Worm (Caenorhabditis elegans) whole organism, L1 larva: ENCODE measurements around the gene clec-160.

Source experiments
- C04F5.9 ChIP-seq: sonication (generic microtip); optimal IDR thresholded peaks from 2 replicates; lab custom pipeline; 2016; ENCODE audit warnings: missing genetic modification characterization, missing compliant biosample characterization
- C16A3.4 ChIP-seq: fragments of 150-350 bp; optimal IDR thresholded peaks from 2 replicates; lab custom pipeline; 2014; ENCODE audit warnings: missing biosample characterization, missing genetic modification characterization
- C34B4.2 ChIP-seq: sonication (generic microtip); optimal IDR thresholded peaks from 2 replicates; lab custom pipeline; 2017; ENCODE audit warnings: mild to moderate bottlenecking, missing genetic modification characterization, missing compliant biosample characterization
- Y116A8C.19 ChIP-seq: sonication (generic microtip); optimal IDR thresholded peaks from 2 replicates; lab custom pipeline; 2016; ENCODE audit warnings: missing compliant biosample characterization, missing genetic modification characterization, borderline replicate concordance
- aly-2 ChIP-seq: fragments of 150-350 bp; optimal IDR thresholded peaks from 2 replicates; lab custom pipeline; 2014; ENCODE audit warnings: missing biosample characterization, missing genetic modification characterization
- ceh-63 ChIP-seq: fragments of 200-800 bp; sonication (Bioruptor generic); optimal IDR thresholded peaks from 2 replicates; lab custom pipeline; 2018; ENCODE audit warnings: mild to moderate bottlenecking, missing genetic modification characterization, missing compliant biosample characterization
- ceh-82 ChIP-seq, 3 experiments: fragments of 150-350 bp in 1 of 3; sonication (generic microtip) in 2 of 3; optimal IDR thresholded peaks; 2 replicates each; lab custom pipeline; 2014 to 2017; ENCODE audit warnings: missing biosample characterization in 3 of 3, missing genetic modification characterization in 3 of 3
- ceh-88 ChIP-seq: fragments of 200-800 bp; sonication (Bioruptor generic); IDR thresholded peaks from 2 replicates; pipeline ENCODE4 v1.3.6; 2022; ENCODE audit warnings: missing genetic modification characterization, missing compliant biosample characterization
- ces-1 ChIP-seq: fragments of 150-350 bp; optimal IDR thresholded peaks from 2 replicates; lab custom pipeline; 2014; ENCODE audit warnings: missing biosample characterization, missing genetic modification reagents, missing genetic modification characterization
- dpl-1 ChIP-seq, 3 experiments: fragments of 150-350 bp in 2 of 3; sonication (generic microtip) in 1 of 3; optimal IDR thresholded peaks; 2 replicates each; lab custom pipeline; 2014 to 2017; ENCODE audit warnings: missing biosample characterization in 3 of 3, missing genetic modification characterization in 3 of 3, missing genetic modification reagents in 3 of 3
- dsc-1 ChIP-seq: sonication (generic microtip); optimal IDR thresholded peaks from 2 replicates; lab custom pipeline; 2016; ENCODE audit warnings: mild to moderate bottlenecking, missing genetic modification characterization, missing compliant biosample characterization
- efl-3 ChIP-seq: fragments of 200-800 bp; sonication (Bioruptor generic); optimal IDR thresholded peaks from 2 replicates; lab custom pipeline; 2018; ENCODE audit warnings: mild to moderate bottlenecking, missing genetic modification characterization, missing compliant biosample characterization
- egl-13 ChIP-seq: sonication (generic microtip); optimal IDR thresholded peaks from 2 replicates; lab custom pipeline; 2016; ENCODE audit warnings: missing genotype, missing genetic modification reagents, missing genetic modification characterization, missing compliant biosample characterization
- elt-3 ChIP-seq, 6 experiments: fragments of 150-350 bp in 1 of 6; sonication (generic microtip); optimal IDR thresholded peaks; 2 replicates each; lab custom pipeline; 2017 to 2018; ENCODE audit warnings: missing biosample characterization in 6 of 6, missing genetic modification characterization in 6 of 6, inconsistent platforms in 1 of 6
- fkh-10 ChIP-seq: sonication (generic microtip); optimal IDR thresholded peaks from 2 replicates; lab custom pipeline; 2017; ENCODE audit warnings: missing biosample characterization, missing genetic modification reagents, missing genetic modification characterization
- fkh-4 ChIP-seq: sonication (generic microtip); optimal IDR thresholded peaks from 2 replicates; lab custom pipeline; 2016; ENCODE audit warnings: missing compliant biosample characterization, missing genetic modification characterization, borderline replicate concordance
- fkh-8 ChIP-seq: sonication (generic microtip); optimal IDR thresholded peaks from 2 replicates; lab custom pipeline; 2016; ENCODE audit warnings: mild to moderate bottlenecking, missing genetic modification characterization, missing compliant biosample characterization
- grh-1 ChIP-seq: fragments of 200-800 bp; sonication (Bioruptor generic); IDR thresholded peaks from 2 replicates; pipeline ENCODE4 v1.3.6; 2022; ENCODE audit warnings: missing genetic modification reagents, missing genetic modification characterization, missing compliant biosample characterization
- hlh-4 ChIP-seq: sonication (generic microtip); optimal IDR thresholded peaks from 2 replicates; lab custom pipeline; 2016; ENCODE audit warnings: mild to moderate bottlenecking, missing genetic modification characterization, missing compliant biosample characterization
- irx-1 ChIP-seq: sonication (generic microtip); optimal IDR thresholded peaks from 2 replicates; lab custom pipeline; 2016; ENCODE audit warnings: missing genetic modification characterization, missing compliant biosample characterization
- isw-1 ChIP-seq: fragments of 200-800 bp; sonication (Bioruptor generic); IDR thresholded peaks from 2 replicates; pipeline ENCODE4 v1.3.6; 2022; ENCODE audit warnings: missing genetic modification characterization, missing compliant biosample characterization
- jun-1 ChIP-seq: fragments of 150-350 bp; optimal IDR thresholded peaks from 2 replicates; lab custom pipeline; 2014; ENCODE audit warnings: missing biosample characterization, missing genetic modification reagents, missing genetic modification characterization
- lin-14 ChIP-seq: fragments of 200-800 bp; sonication (Bioruptor generic); optimal IDR thresholded peaks from 2 replicates; lab custom pipeline; 2018; ENCODE audit warnings: mild to moderate bottlenecking, missing genetic modification characterization, moderate library complexity, missing compliant biosample characterization
- lin-15B ChIP-seq: fragments of 150-350 bp; sonication (generic microtip); optimal IDR thresholded peaks from 3 replicates; lab custom pipeline; 2014; ENCODE audit warnings: missing biosample characterization, missing genetic modification characterization
- lin-35 ChIP-seq, 2 experiments: fragments of 150-350 bp; optimal IDR thresholded peaks; 2 replicates each; lab custom pipeline; 2014; ENCODE audit warnings: missing biosample characterization in 2 of 2, missing genetic modification characterization in 2 of 2, missing genetic modification reagents in 2 of 2
- lir-3 ChIP-seq: sonication (generic microtip); optimal IDR thresholded peaks from 2 replicates; lab custom pipeline; 2016; ENCODE audit warnings: mild to moderate bottlenecking, missing genetic modification characterization, moderate library complexity, missing compliant biosample characterization; ENCODE audit not compliant: poor library complexity
- lsy-2 ChIP-seq, 2 experiments: fragments of 150-350 bp; optimal IDR thresholded peaks; 2 replicates each; lab custom pipeline; 2014; ENCODE audit warnings: missing biosample characterization in 2 of 2, missing genetic modification characterization in 2 of 2
- mdl-1 ChIP-seq, 2 experiments: fragments of 150-350 bp; optimal IDR thresholded peaks; 2 replicates each; lab custom pipeline; 2014 to 2017; ENCODE audit warnings: missing biosample characterization in 2 of 2, missing genetic modification characterization in 2 of 2, inconsistent platforms in 1 of 2
- mep-1 ChIP-seq: fragments of 150-350 bp; optimal IDR thresholded peaks from 2 replicates; lab custom pipeline; 2014; ENCODE audit warnings: missing biosample characterization, missing genetic modification characterization
- nhr-11 ChIP-seq: fragments of 150-350 bp; optimal IDR thresholded peaks from 2 replicates; lab custom pipeline; 2014; ENCODE audit warnings: missing biosample characterization, missing genetic modification characterization
- nhr-237 ChIP-seq: fragments of 150-350 bp; optimal IDR thresholded peaks from 2 replicates; lab custom pipeline; 2014; ENCODE audit warnings: missing biosample characterization, missing genetic modification characterization
- nhr-77 ChIP-seq: fragments of 150-350 bp; optimal IDR thresholded peaks from 2 replicates; lab custom pipeline; 2014; ENCODE audit warnings: missing biosample characterization, missing genetic modification characterization
- nhr-90 ChIP-seq: sonication (generic microtip); optimal IDR thresholded peaks from 2 replicates; lab custom pipeline; 2016; ENCODE audit warnings: mild to moderate bottlenecking, missing genetic modification characterization, missing compliant biosample characterization; ENCODE audit not compliant: poor library complexity
- rnt-1 ChIP-seq: sonication (generic microtip); optimal IDR thresholded peaks from 2 replicates; lab custom pipeline; 2016; ENCODE audit warnings: mild to moderate bottlenecking, missing genetic modification characterization, moderate library complexity, missing compliant biosample characterization
- snpc-4 ChIP-seq: fragments of 150-350 bp; optimal IDR thresholded peaks from 2 replicates; lab custom pipeline; 2014; ENCODE audit warnings: missing biosample characterization, missing genetic modification characterization
- snu-23 ChIP-seq: sonication (generic microtip); optimal IDR thresholded peaks from 2 replicates; lab custom pipeline; 2016; ENCODE audit warnings: missing genetic modification characterization, missing compliant biosample characterization
- sptf-1 ChIP-seq: fragments of 150-350 bp; optimal IDR thresholded peaks from 2 replicates; lab custom pipeline; 2014; ENCODE audit warnings: missing biosample characterization, missing genetic modification characterization
- tbx-2 ChIP-seq: sonication (generic microtip); optimal IDR thresholded peaks from 2 replicates; lab custom pipeline; 2016; ENCODE audit warnings: missing genetic modification characterization, missing compliant biosample characterization
- tlp-1 ChIP-seq: fragments of 150-350 bp; optimal IDR thresholded peaks from 2 replicates; lab custom pipeline; 2014; ENCODE audit warnings: missing biosample characterization, missing genetic modification characterization
- unc-130 ChIP-seq: fragments of 150-350 bp; optimal IDR thresholded peaks from 2 replicates; lab custom pipeline; 2017; ENCODE audit warnings: missing biosample characterization, missing genetic modification characterization, inconsistent platforms
- unc-30 ChIP-seq: sonication (generic microtip); optimal IDR thresholded peaks from 2 replicates; lab custom pipeline; 2017; ENCODE audit warnings: missing biosample characterization, missing genetic modification characterization
- vab-15 ChIP-seq: sonication (generic microtip); optimal IDR thresholded peaks from 2 replicates; lab custom pipeline; 2017; ENCODE audit warnings: missing genotype, mild to moderate bottlenecking, missing genetic modification characterization, missing compliant biosample characterization
- xbp-1 ChIP-seq: sonication (generic microtip); optimal IDR thresholded peaks from 2 replicates; lab custom pipeline; 2016; ENCODE audit warnings: missing genetic modification characterization, missing compliant biosample characterization
- zag-1 ChIP-seq: fragments of 150-350 bp; optimal IDR thresholded peaks from 2 replicates; lab custom pipeline; 2014; ENCODE audit warnings: missing biosample characterization, missing genetic modification characterization
- zip-4 ChIP-seq: fragments of 200-800 bp; sonication (Bioruptor generic); optimal IDR thresholded peaks from 2 replicates; lab custom pipeline; 2018; ENCODE audit warnings: mild to moderate bottlenecking, missing genetic modification characterization, moderate library complexity, missing compliant biosample characterization
- ztf-4 ChIP-seq: fragments of 150-350 bp; optimal IDR thresholded peaks from 2 replicates; lab custom pipeline; 2014; ENCODE audit warnings: missing biosample characterization, missing genetic modification characterization

clec-160 gene

ce11 chrIII:8278801-8279200, 3.0 kb upstream of the clec-160 start, which contains the start of gene mig-10:
mig-10 (plus strand) TSS chrIII:8279101.
- no peak for TF ChIP-seq efl-3
- no peak for TF ChIP-seq Y116A8C.19 (tag; lab: Kevin White, UChicago)
- no peak for TF ChIP-seq unc-30 (tag; lab: Kevin White, UChicago)
- TF ChIP-seq snpc-4 (tag; lab: Kevin White, UChicago): no peak
- no peak for TF ChIP-seq nhr-11 (tag; lab: Kevin White, UChicago)
- no peak for TF ChIP-seq xbp-1 (tag; lab: Kevin White, UChicago)
- TF ChIP-seq ztf-4 (tag; lab: Kevin White, UChicago): no peak
- TF ChIP-seq fkh-10 (GFP tag; lab: Kevin White, UChicago): no peak
- no peak for TF ChIP-seq hlh-4 (tag; lab: Kevin White, UChicago)
- no peak for TF ChIP-seq lin-35 (GFP tag; optimal IDR thresholded peaks at IDR 0.05; lab: Kevin White, UChicago)
- TF ChIP-seq, all 84 proteins: peak for 0

ce11 chrIII:8271676-8272225, 4.0 kb downstream of the clec-160 start, which contains the start of the genes mps-4 and F09G8.10:
mps-4 (minus strand) TSS chrIII:8271776.
F09G8.10 (minus strand) TSS chrIII:8272175.
- no peak for TF ChIP-seq irx-1 (tag; lab: Kevin White, UChicago)
- no peak for TF ChIP-seq tlp-1 (tag; lab: Kevin White, UChicago)
- no peak for TF ChIP-seq nhr-77 (tag; lab: Kevin White, UChicago)
- TF ChIP-seq ztf-4 (tag; lab: Kevin White, UChicago): no peak
- no peak for TF ChIP-seq snpc-4 (tag; lab: Kevin White, UChicago)
- no peak for TF ChIP-seq mep-1 (tag; lab: Kevin White, UChicago)
- TF ChIP-seq zag-1 (tag; lab: Kevin White, UChicago): no peak
- no peak for TF ChIP-seq lin-15B (tag; lab: Kevin White, UChicago)
- no peak for TF ChIP-seq isw-1 (GFP tag; lab: Robert Waterston, UW)
- no peak for TF ChIP-seq snu-23 (GFP tag; lab: Kevin White, UChicago)
- no peak for TF ChIP-seq C16A3.4 (tag; lab: Kevin White, UChicago)
- no peak for TF ChIP-seq lin-14 (GFP tag; lab: Kevin White, UChicago)
- no peak for TF ChIP-seq lin-35 (GFP tag; optimal IDR thresholded peaks at IDR 0.05; lab: Kevin White, UChicago)
- TF ChIP-seq, all 84 proteins: peak for 0

- TF ChIP-seq fkh-8 (tag; lab: Kevin White, UChicago): no peak
- TF ChIP-seq C34B4.2 (tag; lab: Kevin White, UChicago): no peak
- no peak for TF ChIP-seq grh-1 (GFP tag; lab: Robert Waterston, UW)
- TF ChIP-seq nhr-237 (tag; lab: Kevin White, UChicago): no peak
- TF ChIP-seq elt-3 (tag; optimal IDR thresholded peaks at IDR 0.05; lab: Kevin White, UChicago): no peak
- no peak for TF ChIP-seq jun-1 (tag; lab: Kevin White, UChicago)
- TF ChIP-seq lir-3 (tag; lab: Kevin White, UChicago): peak; percentile 24
- TF ChIP-seq nhr-90 (tag; lab: Kevin White, UChicago): no peak
- no peak for TF ChIP-seq mdl-1 (tag; optimal IDR thresholded peaks at IDR 0.05; lab: Kevin White, UChicago)
- no peak for TF ChIP-seq aly-2
- no peak for TF ChIP-seq fkh-4
- no peak for TF ChIP-seq ces-1 (GFP tag; lab: Kevin White, UChicago)
- peak in 1 of 3 experiments; percentile 31 for TF ChIP-seq ceh-82 (tag; optimal IDR thresholded peaks at IDR 0.05; lab: Kevin White, UChicago)
- TF ChIP-seq efl-3: no peak
- no peak for TF ChIP-seq isw-1 (GFP tag; lab: Robert Waterston, UW)
- no peak for TF ChIP-seq egl-13 (tag; lab: Kevin White, UChicago)
- TF ChIP-seq lsy-2 (tag; optimal IDR thresholded peaks at IDR 0.05; lab: Kevin White, UChicago): peak in 1 of 2 experiments; percentile 55
- no peak for TF ChIP-seq ceh-63 (GFP tag; lab: Kevin White, UChicago)
- TF ChIP-seq nhr-77 (tag; lab: Kevin White, UChicago): no peak
- no peak for TF ChIP-seq ceh-88 (GFP tag; lab: Robert Waterston, UW)
- no peak for TF ChIP-seq Y116A8C.19 (tag; lab: Kevin White, UChicago)
- no peak for TF ChIP-seq dsc-1 (tag; lab: Kevin White, UChicago)
- TF ChIP-seq mep-1 (tag; lab: Kevin White, UChicago): no peak
- no peak for TF ChIP-seq vab-15 (tag; lab: Kevin White, UChicago)
- TF ChIP-seq unc-130: no peak
- peak; percentile 15 for TF ChIP-seq lin-15B (tag; lab: Kevin White, UChicago)
- peak; percentile 45 for TF ChIP-seq rnt-1 (tag; lab: Kevin White, UChicago)
- TF ChIP-seq lin-35 (GFP tag; optimal IDR thresholded peaks at IDR 0.05; lab: Kevin White, UChicago): peak; percentile 23 to 31
- peak in 2 of 3 experiments; percentile 36 to 44 for TF ChIP-seq dpl-1 (GFP tag; optimal IDR thresholded peaks at IDR 0.05; lab: Kevin White, UChicago)
- TF ChIP-seq zip-4 (GFP tag; lab: Kevin White, UChicago): no peak
- no peak for TF ChIP-seq sptf-1 (tag; lab: Kevin White, UChicago)
- no peak for TF ChIP-seq C04F5.9
- TF ChIP-seq tbx-2 (tag; lab: Kevin White, UChicago): no peak
Measured at ce11 chrIII:8268296-8268695, 7.5 kb downstream of the clec-160 start, which contains the start of the genes F09G8.7 and crn-7. F09G8.7 (minus strand) TSS chrIII:8268355. crn-7 (plus strand) TSS chrIII:8268531.
